Worm (Caenorhabditis elegans): ENCODE measurements around the gene F26D2.16.

The F26D2.16 gene

ce11 chrV:16429940-16430339, 10.3 kb upstream of the F26D2.16 start, which contains the start of gene str-73:
TSS of gene str-73 (plus strand) at chrV:16430240.
- TF ChIP-seq nfya-1 (tag; optimal IDR thresholded peaks at IDR 0.05; ENCODE audit: borderline replicate concordance, insufficient read depth) (no peak), nfya-2 (GFP tag; IDR thresholded peaks at IDR 0.05) (no peak), ccch-3 (GFP tag; optimal IDR thresholded peaks at IDR 0.05) (no peak), zfh-2 (GFP tag; conservative IDR thresholded peaks at IDR 0.05) (no peak), Y53F4B.3 (GFP tag; IDR thresholded peaks at IDR 0.05) (no peak), cebp-1 (GFP tag; IDR thresholded peaks at IDR 0.05) (no peak), cebp-1 (tag; optimal IDR thresholded peaks at IDR 0.05) (no peak)

- TF ChIP-seq madf-8 (GFP tag; conservative IDR thresholded peaks at IDR 0.05) (no peak), dpff-1 (tag; optimal IDR thresholded peaks at IDR 0.05) (no peak), gei-17 (GFP tag; optimal IDR thresholded peaks at IDR 0.05) (no peak), B0019.2 (GFP tag; conservative IDR thresholded peaks at IDR 0.05) (no peak), lir-1 (GFP tag; conservative IDR thresholded peaks at IDR 0.05) (no peak)
These were observed 9.8 kb upstream of the F26D2.16 start, which contains the start of gene F26D2.10 for ce11 chrV:16429503-16429902. TSS of gene F26D2.10 (minus strand) at chrV:16429603.

ce11 chrV:16424428-16424827, 4.8 kb upstream of the F26D2.16 start, which contains the start of gene srw-29:
TSS of gene srw-29 (minus strand) at chrV:16424528.
- no peak for TF ChIP-seq B0336.3 (GFP tag; IDR thresholded peaks at IDR 0.05)
- TF ChIP-seq F57C9.4 (tag; optimal IDR thresholded peaks at IDR 0.05) = no peak
- TF ChIP-seq K12H6.12 (tag; optimal IDR thresholded peaks at IDR 0.05) = no peak
- no peak for TF ChIP-seq lir-1 (GFP tag; conservative IDR thresholded peaks at IDR 0.05)
- no peak for TF ChIP-seq ekl-4 (GFP tag; IDR thresholded peaks at IDR 0.05)

ce11 chrV:16420696-16421095, 1.0 kb upstream of the F26D2.16 start, which contains the start of gene srw-48:
TSS of gene srw-48 (plus strand) at chrV:16420996.
- no peak for TF ChIP-seq zfh-2 (GFP tag; conservative IDR thresholded peaks at IDR 0.05)
- no peak for TF ChIP-seq chd-7 (tag; optimal IDR thresholded peaks at IDR 0.05)
- TF ChIP-seq T26A5.8 (tag; optimal IDR thresholded peaks at IDR 0.05) = no peak
- TF ChIP-seq snpc-3.4 (tag; optimal IDR thresholded peaks at IDR 0.05) = no peak
- TF ChIP-seq madf-6 (GFP tag; IDR thresholded peaks at IDR 0.05) = no peak
- TF ChIP-seq aptf-2 (GFP tag; conservative IDR thresholded peaks at IDR 0.05) = no peak
- no peak for TF ChIP-seq K12H6.12 (tag; optimal IDR thresholded peaks at IDR 0.05)
- no peak for TF ChIP-seq ztf-28 (GFP tag; IDR thresholded peaks at IDR 0.05)

- TF ChIP-seq atf-7 (tag; optimal IDR thresholded peaks at IDR 0.05) (no peak), F37B4.10 (GFP tag; IDR thresholded peaks at IDR 0.05) (no peak), Y67H2A.10 (GFP tag; conservative IDR thresholded peaks at IDR 0.05) (no peak), ztf-25 (GFP tag; IDR thresholded peaks at IDR 0.05) (no peak), nhr-179 (tag; optimal IDR thresholded peaks at IDR 0.05) (no peak), nfya-1 (tag; optimal IDR thresholded peaks at IDR 0.05; ENCODE audit: borderline replicate concordance, insufficient read depth) (no peak), dpl-1 (GFP tag; optimal IDR thresholded peaks at IDR 0.05) (no peak), unc-130 (GFP tag; optimal IDR thresholded peaks at IDR 0.05) (no peak), nhr-90 (tag; optimal IDR thresholded peaks at IDR 0.05) (no peak), hlh-26 (GFP tag; conservative IDR thresholded peaks at IDR 0.05) (no peak), T26A5.8 (tag; optimal IDR thresholded peaks at IDR 0.05) (no peak), lin-26 (GFP tag; IDR thresholded peaks at IDR 0.05) (no peak), let-526 (GFP tag; IDR thresholded peaks at IDR 0.05) (no peak), mel-28 (tag; optimal IDR thresholded peaks at IDR 0.05; ENCODE audit: borderline replicate concordance) (no peak), madf-6 (GFP tag; IDR thresholded peaks at IDR 0.05) (no peak), rpc-1 (optimal IDR thresholded peaks at IDR 0.05) (no peak), rpc-1 (tag; optimal IDR thresholded peaks at IDR 0.05) (no peak)
These were observed 2.7 kb downstream of the F26D2.16 start, which contains the start of gene str-55 for ce11 chrV:16417014-16417413. TSS of gene str-55 (minus strand) at chrV:16417114.

Data from whole organism, young adult.